Worm (Caenorhabditis elegans) whole organism, dauer: ENCODE data around the gene F41F3.3.

Experiments used
- unc-62 ChIP-seq: sonication (generic microtip); optimal IDR thresholded peaks from 2 replicates; lab custom pipeline; 2017; ENCODE audit warnings: missing biosample characterization, missing genetic modification reagents, missing genetic modification characterization

F41F3.3 gene

ce11 chrV:4626344-4626743, 21.7 kb downstream of the F41F3.3 start:
- no peak for TF ChIP-seq unc-62 (GFP tag; lab: Kevin White, UChicago)

ce11 chrV:4624717-4625116, 23.3 kb downstream of the F41F3.3 start:
- TF ChIP-seq unc-62 (GFP tag; lab: Kevin White, UChicago), result no peak

- no peak for TF ChIP-seq unc-62 (GFP tag; lab: Kevin White, UChicago)
Measured at ce11 chrV:4623535-4623934, 24.5 kb downstream of the F41F3.3 start.

ce11 chrV:4617260-4617659, 30.8 kb downstream of the F41F3.3 start, which contains the start of gene sumv-2:
Gene sumv-2 (plus strand): TSS chrV:4617560.
- no peak for TF ChIP-seq unc-62 (GFP tag; lab: Kevin White, UChicago)

- no peak for TF ChIP-seq unc-62 (GFP tag; lab: Kevin White, UChicago)
Measured at ce11 chrV:4615802-4616201, 32.2 kb downstream of the F41F3.3 start, which contains the start of the genes Y61A9LA.10 and F54D11.4. Gene Y61A9LA.10 (minus strand): TSS chrV:4615817. Gene F54D11.4 (plus strand): TSS chrV:4616151.

- TF ChIP-seq unc-62 (GFP tag; lab: Kevin White, UChicago), result no peak
Measured at ce11 chrV:4606828-4607227, 41.2 kb downstream of the F41F3.3 start, which contains the start of gene txt-6. Gene txt-6 (minus strand): TSS chrV:4606928.

- no peak for TF ChIP-seq unc-62 (GFP tag; lab: Kevin White, UChicago)
Measured at ce11 chrV:4599225-4599624, 48.8 kb downstream of the F41F3.3 start.

- TF ChIP-seq unc-62 (GFP tag; lab: Kevin White, UChicago), result no peak
Measured at ce11 chrV:4598489-4598888, 49.5 kb downstream of the F41F3.3 start.
